Worm (Caenorhabditis elegans) whole organism, L4 larva: Measurements from ENCODE around the gene anoh-2.
A peak's percentile ranks its signal among the peaks of the same experiment; 100 is the strongest.

ENCODE experiments used
- D1046.2 ChIP-seq: fragments of 200-800 bp; sonication (Bioruptor generic); IDR thresholded peaks from 2 replicates; pipeline ENCODE4 v1.3.6; 2022; ENCODE audit warnings: missing genetic modification characterization, missing compliant biosample characterization
- Y105C5A.15 ChIP-seq: fragments of 200-800 bp; sonication (Bioruptor generic); IDR thresholded peaks from 2 replicates; pipeline ENCODE4 v1.3.6; 2022; ENCODE audit warnings: missing genetic modification characterization, missing compliant biosample characterization
- aha-1 ChIP-seq: fragments of 150-350 bp; peaks from one replicate; lab custom pipeline; 2014; ENCODE audit warnings: missing biosample characterization, missing genetic modification characterization
- aly-2 ChIP-seq: sonication (generic microtip); optimal IDR thresholded peaks from 2 replicates; lab custom pipeline; 2018; ENCODE audit warnings: missing biosample characterization, missing genetic modification characterization
- ama-1 ChIP-seq: fragments of 150-350 bp; optimal IDR thresholded peaks from 2 replicates; lab custom pipeline; 2014; ENCODE audit warnings: inconsistent platforms, mixed read lengths
- arid-1 ChIP-seq: fragments of 200-800 bp; sonication (Bioruptor generic); conservative IDR thresholded peaks from 2 replicates; pipeline ENCODE4 v1.3.6; 2022; ENCODE audit warnings: missing genetic modification reagents, missing genetic modification characterization, missing compliant biosample characterization
- daf-19 ChIP-seq: fragments of 200-800 bp; sonication (Bioruptor generic); conservative IDR thresholded peaks from 2 replicates; pipeline ENCODE4 v1.3.6; 2022; ENCODE audit warnings: missing genetic modification characterization, missing compliant biosample characterization
- daf-8 ChIP-seq: fragments of 200-800 bp; sonication (Bioruptor generic); IDR thresholded peaks from 2 replicates; pipeline ENCODE4 v1.3.6; 2022; ENCODE audit warnings: missing genetic modification characterization, missing compliant biosample characterization
- dmd-8 ChIP-seq: fragments of 200-800 bp; sonication (Bioruptor generic); IDR thresholded peaks from 2 replicates; pipeline ENCODE4 v1.3.6; 2022; ENCODE audit warnings: missing genetic modification characterization, missing compliant biosample characterization
- egl-27 ChIP-seq: sonication (generic microtip); optimal IDR thresholded peaks from 3 replicates; lab custom pipeline; 2017; ENCODE audit warnings: missing biosample characterization, missing genetic modification reagents, missing genetic modification characterization
- egl-43 ChIP-seq: fragments of 200-800 bp; sonication (Bioruptor generic); IDR thresholded peaks from 2 replicates; pipeline ENCODE4 v1.3.6; 2022; ENCODE audit warnings: missing genetic modification reagents, missing genetic modification characterization, missing compliant biosample characterization
- hif-1 ChIP-seq, 2 experiments: sonication (generic microtip); optimal IDR thresholded peaks; 2 replicates each; lab custom pipeline; 2016 to 2017; ENCODE audit warnings: missing compliant biosample characterization in 2 of 2, missing genetic modification characterization in 2 of 2, missing genetic modification reagents in 2 of 2, missing genotype in 2 of 2, mild to moderate bottlenecking in 1 of 2
- hlh-11 ChIP-seq: fragments of 200-800 bp; sonication (Bioruptor generic); optimal IDR thresholded peaks from 2 replicates; lab custom pipeline; 2018; ENCODE audit warnings: mild to moderate bottlenecking, missing genetic modification characterization, missing compliant biosample characterization
- hlh-30 ChIP-seq: sonication (generic microtip); optimal IDR thresholded peaks from 2 replicates; lab custom pipeline; 2017; ENCODE audit warnings: antibody characterized with exemption, mild to moderate bottlenecking, missing genetic modification characterization, missing compliant biosample characterization; ENCODE audit not compliant: insufficient read depth
- hmg-1.1 ChIP-seq: fragments of 200-800 bp; sonication (Bioruptor generic); IDR thresholded peaks from 2 replicates; pipeline ENCODE4 v1.3.6; 2022; ENCODE audit warnings: missing genetic modification reagents, missing genetic modification characterization, missing compliant biosample characterization
- lin-29 ChIP-seq: fragments of 200-800 bp; sonication (Bioruptor generic); IDR thresholded peaks from 2 replicates; pipeline ENCODE4 v1.3.6; 2022; ENCODE audit warnings: missing genetic modification reagents, missing genetic modification characterization, missing compliant biosample characterization
- lin-38 ChIP-seq: fragments of 200-800 bp; sonication (Bioruptor generic); IDR thresholded peaks from 2 replicates; pipeline ENCODE4 v1.3.6; 2022; ENCODE audit warnings: missing genetic modification reagents, missing genetic modification characterization, missing compliant biosample characterization
- lir-3 ChIP-seq: sonication (generic microtip); optimal IDR thresholded peaks from 2 replicates; lab custom pipeline; 2016; ENCODE audit warnings: mild to moderate bottlenecking, missing genetic modification characterization, missing compliant biosample characterization
- mdl-1 ChIP-seq, 2 experiments: fragments of 150-350 bp in 1 of 2; sonication (generic microtip) in 1 of 2; optimal IDR thresholded peaks; 2 replicates each; lab custom pipeline; 2014 to 2017; ENCODE audit warnings: missing biosample characterization in 2 of 2, missing genetic modification characterization in 2 of 2
- mep-1 ChIP-seq: fragments of 150-350 bp; sonication (generic microtip); optimal IDR thresholded peaks from 3 replicates; lab custom pipeline; 2014; ENCODE audit warnings: missing biosample characterization, missing genetic modification characterization
- mxl-2 ChIP-seq: fragments of 200-800 bp; sonication (Bioruptor generic); conservative IDR thresholded peaks from 2 replicates; pipeline ENCODE4 v1.3.6; 2022; ENCODE audit warnings: missing genetic modification reagents, missing genetic modification characterization, missing compliant biosample characterization
- mxl-3 ChIP-seq: fragments of 200-800 bp; sonication (Bioruptor generic); optimal IDR thresholded peaks from 2 replicates; lab custom pipeline; 2018; ENCODE audit warnings: mild to moderate bottlenecking, missing genetic modification characterization, missing compliant biosample characterization
- nhr-11 ChIP-seq: fragments of 150-350 bp; optimal IDR thresholded peaks from 2 replicates; lab custom pipeline; 2014; ENCODE audit warnings: missing biosample characterization, missing genetic modification characterization
- nhr-41 ChIP-seq: fragments of 200-800 bp; sonication (Bioruptor generic); IDR thresholded peaks from 2 replicates; pipeline ENCODE4 v1.3.6; 2022; ENCODE audit warnings: missing genetic modification reagents, missing genetic modification characterization, missing compliant biosample characterization
- nhr-76 ChIP-seq: fragments of 150-350 bp; optimal IDR thresholded peaks from 2 replicates; lab custom pipeline; 2014; ENCODE audit warnings: missing biosample characterization, missing genetic modification characterization
- pha-4 ChIP-seq, 2 experiments: fragments of 150-350 bp in 1 of 2; fragments of 200-800 bp in 1 of 2; sonication (Bioruptor generic) in 1 of 2; IDR thresholded peaks in 1 of 2; optimal IDR thresholded peaks in 1 of 2; 2 replicates each; pipeline versions ENCODE4 v1.3.6 to Lab custom; 2014 to 2022; ENCODE audit warnings: missing genetic modification characterization in 2 of 2, missing genetic modification reagents in 2 of 2, missing biosample characterization in 1 of 2, missing compliant biosample characterization in 1 of 2
- pqm-1 ChIP-seq: sonication (generic microtip); optimal IDR thresholded peaks from 2 replicates; lab custom pipeline; 2017; ENCODE audit warnings: missing biosample characterization, missing genetic modification characterization
- rbr-2 ChIP-seq: sonication (generic microtip); optimal IDR thresholded peaks from 2 replicates; lab custom pipeline; 2016; ENCODE audit warnings: missing genotype, missing genetic modification characterization, missing compliant biosample characterization
- set-16 ChIP-seq: fragments of 200-800 bp; sonication (Bioruptor generic); IDR thresholded peaks from 2 replicates; pipeline ENCODE4 v1.3.6; 2022; ENCODE audit warnings: missing genetic modification reagents, missing genetic modification characterization, missing compliant biosample characterization
- snpc-1.2 ChIP-seq: fragments of 200-800 bp; sonication (Bioruptor generic); IDR thresholded peaks from 2 replicates; pipeline ENCODE4 v1.3.6; 2022; ENCODE audit warnings: missing genetic modification reagents, missing genetic modification characterization, missing compliant biosample characterization
- spr-1 ChIP-seq: sonication (generic microtip); optimal IDR thresholded peaks from 2 replicates; lab custom pipeline; 2016; ENCODE audit warnings: mild to moderate bottlenecking, missing genetic modification characterization, missing compliant biosample characterization
- spr-3 ChIP-seq: fragments of 200-800 bp; sonication (Bioruptor generic); optimal IDR thresholded peaks from 2 replicates; lab custom pipeline; 2018; ENCODE audit warnings: mild to moderate bottlenecking, missing genetic modification characterization, missing compliant biosample characterization
- unc-39 ChIP-seq: sonication (generic microtip); optimal IDR thresholded peaks from 2 replicates; lab custom pipeline; 2017; ENCODE audit warnings: missing biosample characterization, missing genetic modification characterization
- unc-62 ChIP-seq, 3 experiments: fragments of 150-350 bp in 1 of 3; sonication (generic microtip); optimal IDR thresholded peaks in 2 of 3; peaks in 1 of 3; 1 replicate in 1 of 3; 2 replicates in 2 of 3; lab custom pipeline; 2014 to 2017; ENCODE audit warnings: missing biosample characterization in 3 of 3, missing genetic modification characterization in 3 of 3, missing genetic modification reagents in 3 of 3, missing genotype in 1 of 3

The anoh-2 gene

DNA sequence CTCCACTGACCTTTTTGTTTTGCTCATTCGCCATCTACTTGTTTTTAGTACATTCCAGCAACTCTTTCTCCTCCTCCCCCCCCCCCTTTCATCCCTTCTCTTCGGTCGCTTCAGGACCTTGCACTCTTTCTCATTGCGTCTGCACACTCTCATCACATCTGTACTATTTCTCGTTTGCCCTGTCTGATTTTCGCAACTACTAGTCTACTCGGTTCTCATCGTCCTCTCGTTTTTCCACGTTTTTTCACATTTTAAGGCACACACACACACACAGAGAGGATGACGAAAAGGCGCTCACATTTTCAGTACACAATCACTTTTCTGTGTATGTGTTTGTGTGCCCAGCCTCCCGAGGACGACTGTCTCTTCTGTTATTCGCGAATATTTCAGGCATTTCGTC, 37.6 kb upstream of the anoh-2 start (continued):
- peak; percentile 49; the same call in 1 of the 2 replicates for TF ChIP-seq egl-43 (GFP tag; lab: Robert Waterston, UW)
- TF ChIP-seq dmd-8 (GFP tag; lab: Robert Waterston, UW), result no peak
- peak; percentile 68 for TF ChIP-seq hlh-11
- peak; percentile 68 for TF ChIP-seq hmg-1.1 (GFP tag; lab: Robert Waterston, UW)
- no peak for TF ChIP-seq lir-3 (tag; lab: Kevin White, UChicago)
- peak; percentile 87 for TF ChIP-seq aha-1 (tag; lab: Kevin White, UChicago)
- no peak for TF ChIP-seq pha-4 (GFP tag; IDR thresholded peaks at IDR 0.05; lab: Robert Waterston, UW)
- TF ChIP-seq pha-4 (tag; optimal IDR thresholded peaks at IDR 0.05; lab: Kevin White, UChicago), result peak; percentile 13
- no peak for TF ChIP-seq nhr-41 (GFP tag; lab: Robert Waterston, UW)

DNA sequence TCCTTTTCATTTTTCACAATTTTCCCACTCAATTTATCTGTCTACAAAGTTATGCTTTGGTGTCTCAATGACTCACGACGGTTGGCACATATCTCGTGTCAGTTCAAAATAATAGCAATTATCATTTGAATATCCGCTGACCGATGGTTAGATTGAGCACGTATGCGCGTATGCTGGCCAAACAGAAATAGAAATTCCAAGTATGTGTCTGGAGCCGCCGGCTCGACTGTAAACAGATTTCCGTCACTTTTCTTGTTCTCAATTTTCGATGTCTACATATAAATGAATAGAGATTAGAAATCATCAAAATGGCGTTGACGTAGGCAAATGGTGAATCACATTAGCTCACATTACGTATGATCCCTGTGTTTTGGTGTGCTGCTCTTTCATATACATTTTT, 37.0 kb upstream of the anoh-2 start:
- TF ChIP-seq D1046.2 (GFP tag; lab: Robert Waterston, UW), result 0 out of 2 replicates have a peak, but pooled peaks have one; percentile 6
- TF ChIP-seq unc-62 (GFP tag; optimal IDR thresholded peaks at IDR 0.05 in 1 of 2; lab: Kevin White, UChicago), result peak in 1 of 2 experiments; percentile 71
- no peak for TF ChIP-seq unc-62 (tag; optimal IDR thresholded peaks at IDR 0.05; lab: Kevin White, UChicago)
- no peak for TF ChIP-seq hif-1 (tag; optimal IDR thresholded peaks at IDR 0.05; lab: Kevin White, UChicago)
- peak; percentile 18; the same call in 1 of the 2 replicates for TF ChIP-seq set-16 (GFP tag; lab: Robert Waterston, UW)
- TF ChIP-seq, all 104 proteins: peak for 3

ce11 chrIV:14622109-14622508, 36.0 kb upstream of the anoh-2 start:
- TF ChIP-seq hlh-30 (peak; percentile 74), mdl-1 (tag; optimal IDR thresholded peaks at IDR 0.05; lab: Kevin White, UChicago) (peak in 1 of 2 experiments; percentile 36), spr-1 (tag; lab: Kevin White, UChicago) (peak; percentile 14), lin-29 (no peak), unc-62 (GFP tag; optimal IDR thresholded peaks at IDR 0.05 in 1 of 2; lab: Kevin White, UChicago) (peak in 1 of 2 experiments; percentile 27), unc-62 (tag; optimal IDR thresholded peaks at IDR 0.05; lab: Kevin White, UChicago) (no peak), lin-38 (GFP tag; lab: Robert Waterston, UW) (no peak), rbr-2 (tag; lab: Kevin White, UChicago) (peak; percentile 22), mep-1 (peak; percentile 17), nhr-11 (peak; percentile 82), egl-43 (GFP tag; lab: Robert Waterston, UW) (0 out of 2 replicates have a peak, but pooled peaks have one; percentile 35), mxl-3 (GFP tag; lab: Kevin White, UChicago) (no peak), set-16 (GFP tag; lab: Robert Waterston, UW) (peak; percentile 66), ama-1 (lab: Kevin White, UChicago) (no peak), unc-39 (no peak)

ce11 chrIV:14631726-14632125, 26.4 kb upstream of the anoh-2 start:
- TF ChIP-seq spr-3 (GFP tag; lab: Kevin White, UChicago) (no peak), pha-4 (GFP tag; IDR thresholded peaks at IDR 0.05; lab: Robert Waterston, UW) (no peak), pha-4 (tag; optimal IDR thresholded peaks at IDR 0.05; lab: Kevin White, UChicago) (no peak), pqm-1 (no peak), snpc-1.2 (no peak), aly-2 (no peak), lin-29 (no peak), daf-8 (GFP tag; lab: Robert Waterston, UW) (no peak), Y105C5A.15 (GFP tag; lab: Robert Waterston, UW) (no peak), nhr-76 (tag; lab: Kevin White, UChicago) (no peak), egl-27 (no peak), mxl-2 (GFP tag; lab: Robert Waterston, UW) (no peak), daf-19 (GFP tag; lab: Robert Waterston, UW) (no peak), arid-1 (no peak)
